Worm (Caenorhabditis elegans): ENCODE data around the gene cutl-1.

ce11 chrV:13390936-13391335 lies 15.0 kb downstream of the cutl-1 start:
- TF ChIP-seq ztf-11 (tag; optimal IDR thresholded peaks at IDR 0.05) (no peak), fkh-2 (tag; optimal IDR thresholded peaks at IDR 0.05) (no peak), nhr-11 (tag; optimal IDR thresholded peaks at IDR 0.05) (no peak), nhr-77 (tag; optimal IDR thresholded peaks at IDR 0.05) (no peak), ceh-16 (tag; optimal IDR thresholded peaks at IDR 0.05) (no peak)

All from whole organism, L3 larva.